Fruit fly (Drosophila melanogaster): ENCODE data around the gene CG9257.
A peak's percentile ranks its signal among the peaks of the same experiment; 100 is the strongest.

The CG9257 gene

DNA sequence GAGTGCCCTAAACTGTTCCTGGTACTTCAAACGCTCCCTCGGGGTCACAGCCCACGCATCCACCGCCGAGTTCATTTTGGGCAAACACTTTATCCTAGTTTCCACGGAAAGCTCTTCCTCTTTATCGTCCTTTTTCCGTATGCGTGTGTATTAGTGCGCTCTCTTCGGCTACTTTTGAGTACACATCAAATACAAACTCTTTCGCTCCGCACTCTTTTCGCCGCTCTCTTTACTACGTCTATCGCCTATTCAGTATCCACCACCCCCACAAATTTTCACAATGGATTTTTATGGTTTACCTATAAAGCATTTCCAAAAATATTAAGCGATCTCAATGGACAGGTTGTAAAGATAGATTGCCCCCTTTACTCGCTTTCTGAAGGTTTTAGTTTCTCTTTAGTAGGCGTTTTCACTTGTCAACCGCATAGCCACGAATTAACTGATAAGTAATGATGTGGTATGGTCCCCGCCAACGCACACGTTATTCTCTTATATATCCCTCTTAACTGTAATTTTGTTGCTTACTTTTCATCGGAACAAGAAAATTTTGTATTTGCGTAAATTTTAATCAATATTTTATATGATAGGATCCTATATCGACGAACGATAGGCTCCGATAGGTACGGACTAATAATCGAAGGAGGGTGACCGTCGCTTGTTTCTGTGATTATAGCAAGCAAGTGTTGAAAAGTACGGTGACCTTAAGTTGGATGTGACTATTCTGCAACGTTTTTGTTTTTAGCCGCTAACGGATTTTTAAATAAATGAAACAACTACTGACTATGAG lies 39.4 kb downstream of the CG9257 start, which contains the start of gene Dap160 (continued):
- no peak for TF ChIP-seq ab (GFP tag; optimal IDR thresholded peaks at IDR 0.05)
- no peak for TF ChIP-seq CG3407 (GFP tag; optimal IDR thresholded peaks at IDR 0.05)
- TF ChIP-seq Awh (GFP tag; IDR thresholded peaks at IDR 0.05), result no peak
- no peak for TF ChIP-seq HHEX (GFP tag; optimal IDR thresholded peaks at IDR 0.05)
- TF ChIP-seq unc-4 (GFP tag; IDR thresholded peaks at IDR 0.05; ENCODE audit: partially characterized antibody), result peak; percentile 68
- TF ChIP-seq CG8290 (GFP tag; optimal IDR thresholded peaks at IDR 0.05), result peak; percentile 26
- no peak for TF ChIP-seq CG8290 (tag; optimal IDR thresholded peaks at IDR 0.05)
- no peak for TF ChIP-seq CG6813 (GFP tag; optimal IDR thresholded peaks at IDR 0.05)
- TF ChIP-seq CG2116 (GFP tag; optimal IDR thresholded peaks at IDR 0.05), result peak; percentile 30
- no peak for TF ChIP-seq gt (GFP tag; IDR thresholded peaks at IDR 0.05)
- peak; percentile 67 for TF ChIP-seq row (GFP tag; IDR thresholded peaks at IDR 0.05)
- no peak for TF ChIP-seq psq (GFP tag; optimal IDR thresholded peaks at IDR 0.05)
- peak; percentile 92 for TF ChIP-seq Myb (GFP tag; optimal IDR thresholded peaks at IDR 0.05)
- TF ChIP-seq Dfd (GFP tag; optimal IDR thresholded peaks at IDR 0.05), result no peak
- TF ChIP-seq sens (GFP tag), result peak; percentile 76
- no peak for TF ChIP-seq D (optimal IDR thresholded peaks at IDR 0.05)
- no peak for TF ChIP-seq D (GFP tag; optimal IDR thresholded peaks at IDR 0.05)
- peak; percentile 78 for TF ChIP-seq Bgb (GFP tag; IDR thresholded peaks at IDR 0.05; ENCODE audit: partially characterized antibody)
- peak; percentile 82; the same call in 2 of the 3 replicates for TF ChIP-seq Opbp (GFP tag; IDR thresholded peaks at IDR 0.05; ENCODE audit: partially characterized antibody)
- TF ChIP-seq Hr78 (GFP tag; optimal IDR thresholded peaks at IDR 0.05), result no peak
- no peak for TF ChIP-seq lilli (GFP tag; optimal IDR thresholded peaks at IDR 0.05)
- no peak for TF ChIP-seq bcd (GFP tag; optimal IDR thresholded peaks at IDR 0.05)
- TF ChIP-seq CG6791 (GFP tag; IDR thresholded peaks at IDR 0.05; ENCODE audit: partially characterized antibody), result peak; percentile 86
- TF ChIP-seq Ravus (GFP tag; IDR thresholded peaks at IDR 0.05), result no peak
- TF ChIP-seq tgo (GFP tag; IDR thresholded peaks at IDR 0.05), result no peak
- no peak for TF ChIP-seq CG32772 (GFP tag; IDR thresholded peaks at IDR 0.05)
- no peak for TF ChIP-seq CG10565 (GFP tag; optimal IDR thresholded peaks at IDR 0.05)
- no peak for TF ChIP-seq CG9609 (GFP tag; optimal IDR thresholded peaks at IDR 0.05)
- peak; percentile 76 for TF ChIP-seq bbx (GFP tag; IDR thresholded peaks at IDR 0.05; ENCODE audit: partially characterized antibody)
- TF ChIP-seq onecut (GFP tag; IDR thresholded peaks at IDR 0.05), result peak; percentile 79
- TF ChIP-seq lab (GFP tag; optimal IDR thresholded peaks at IDR 0.05), result no peak
- peak; percentile 68 for TF ChIP-seq knrl (GFP tag; IDR thresholded peaks at IDR 0.05; ENCODE audit: partially characterized antibody)
- TF ChIP-seq sim (GFP tag; IDR thresholded peaks at IDR 0.05), result no peak
- peak; percentile 3 for TF ChIP-seq lbe (GFP tag; optimal IDR thresholded peaks at IDR 0.05)
- TF ChIP-seq vvl (GFP tag; IDR thresholded peaks at IDR 0.05), result no peak
- TF ChIP-seq dmrt99B (tag; optimal IDR thresholded peaks at IDR 0.05), result no peak
- no peak for TF ChIP-seq Mrtf (GFP tag; IDR thresholded peaks at IDR 0.05)
- TF ChIP-seq CG12104 (GFP tag; optimal IDR thresholded peaks at IDR 0.05), result no peak
- TF ChIP-seq CG9932 (GFP tag; IDR thresholded peaks at IDR 0.05), result peak; percentile 55
- TF ChIP-seq Sry-δ (GFP tag; optimal IDR thresholded peaks at IDR 0.05), result peak; percentile 50
- no peak for TF ChIP-seq CG15073 (GFP tag; optimal IDR thresholded peaks at IDR 0.05)
- peak; percentile 16 for TF ChIP-seq mam (GFP tag; optimal IDR thresholded peaks at IDR 0.05)
- TF ChIP-seq CG4617 (GFP tag; optimal IDR thresholded peaks at IDR 0.05; ENCODE audit: borderline replicate concordance), result peak; percentile 80
- TF ChIP-seq sqz (GFP tag; optimal IDR thresholded peaks at IDR 0.05), result no peak
- TF ChIP-seq MESR4 (GFP tag; optimal IDR thresholded peaks at IDR 0.05), result peak; percentile 91
- TF ChIP-seq CG16863 (GFP tag; optimal IDR thresholded peaks at IDR 0.05), result no peak
- peak; percentile 62 for TF ChIP-seq HLH4C (GFP tag; IDR thresholded peaks at IDR 0.05; ENCODE audit: partially characterized antibody)
- no peak for TF ChIP-seq CG8478 (optimal IDR thresholded peaks at IDR 0.05)

Measured in whole organism, embryonic.